Worm (Caenorhabditis elegans): ENCODE measurements around the gene grd-12.

ce11 chrV:14945697-14946096 lies 32.6 kb upstream of the grd-12 start, which contains the start of gene C30G7.3:
- no peak for TF ChIP-seq ama-1 (optimal IDR thresholded peaks at IDR 0.05)
- TF ChIP-seq F13C5.2 (tag; optimal IDR thresholded peaks at IDR 0.05), result no peak
- no peak for TF ChIP-seq B0310.2 (tag; optimal IDR thresholded peaks at IDR 0.05)
- TF ChIP-seq sea-1 (GFP tag; conservative IDR thresholded peaks at IDR 0.05), result no peak
- TF ChIP-seq flt-1 (GFP tag; IDR thresholded peaks at IDR 0.05), result no peak
- no peak for TF ChIP-seq hmbx-1 (tag; optimal IDR thresholded peaks at IDR 0.05)
- no peak for TF ChIP-seq ceh-36 (tag; optimal IDR thresholded peaks at IDR 0.05)
- TF ChIP-seq ceh-13 (GFP tag; optimal IDR thresholded peaks at IDR 0.05), result no peak
- no peak for TF ChIP-seq ets-7 (tag; optimal IDR thresholded peaks at IDR 0.05)
- TF ChIP-seq tbx-11 (GFP tag; IDR thresholded peaks at IDR 0.05), result no peak
- TF ChIP-seq hnd-1 (tag; optimal IDR thresholded peaks at IDR 0.05), result no peak
- TF ChIP-seq tbx-37 (GFP tag; conservative IDR thresholded peaks at IDR 0.05), result no peak
- no peak for TF ChIP-seq hmg-4 (GFP tag; optimal IDR thresholded peaks at IDR 0.05)
